Worm (Caenorhabditis elegans) whole organism, midembryonic: ENCODE data around the gene ubh-1.

Experiments used
- cog-1 ChIP-seq: sonication (generic microtip); optimal IDR thresholded peaks from 2 replicates; lab custom pipeline; 2016; ENCODE audit warnings: missing genetic modification characterization, missing compliant biosample characterization
- med-1 ChIP-seq: sonication (generic microtip); optimal IDR thresholded peaks from 2 replicates; lab custom pipeline; 2017; ENCODE audit warnings: missing genetic modification characterization, mild to moderate bottlenecking, missing compliant biosample characterization, antibody characterized with exemption, missing genetic modification reagents; ENCODE audit not compliant: insufficient read depth
- tab-1 ChIP-seq: fragments of 200-800 bp; sonication (Bioruptor generic); IDR thresholded peaks from 2 replicates; pipeline ENCODE4 v1.3.6; 2022; ENCODE audit warnings: missing genetic modification characterization, missing compliant biosample characterization

- no peak for TF ChIP-seq cog-1 (tag; lab: Kevin White, UChicago)
- no peak for TF ChIP-seq med-1 (GFP tag; lab: Kevin White, UChicago)
- TF ChIP-seq tab-1 (GFP tag; lab: Robert Waterston, UW), result no peak
Measured at ce11 chrV:6557035-6557434, 45.8 kb upstream of the ubh-1 start, which contains the start of gene spp-27.
